Worm (Caenorhabditis elegans) whole organism, L2 larva: Measurements from ENCODE around the gene T21C9.13.

Experiments
- C34F6.9 ChIP-seq: fragments of 150-350 bp; optimal IDR thresholded peaks from 2 replicates; lab custom pipeline; 2014; ENCODE audit warnings: missing biosample characterization, missing genetic modification characterization
- F13H6.1 ChIP-seq: sonication (generic microtip); optimal IDR thresholded peaks from 2 replicates; lab custom pipeline; 2016; ENCODE audit warnings: missing genetic modification characterization, missing compliant biosample characterization
- R02D3.7 ChIP-seq: fragments of 150-350 bp; optimal IDR thresholded peaks from 2 replicates; lab custom pipeline; 2014; ENCODE audit warnings: missing biosample characterization, missing genetic modification characterization
- ZK546.5 ChIP-seq: sonication (generic microtip); optimal IDR thresholded peaks from 2 replicates; lab custom pipeline; 2017; ENCODE audit warnings: missing biosample characterization, missing genetic modification characterization
- ama-1 ChIP-seq: fragments of 150-350 bp; optimal IDR thresholded peaks from 2 replicates; lab custom pipeline; 2018; ENCODE audit warnings: inconsistent platforms
- blmp-1 ChIP-seq: sonication (generic microtip); optimal IDR thresholded peaks from 2 replicates; lab custom pipeline; 2017; ENCODE audit warnings: missing genetic modification characterization, mild to moderate bottlenecking, missing compliant biosample characterization, antibody characterized with exemption, moderate library complexity; ENCODE audit not compliant: insufficient read depth
- ceh-16 ChIP-seq: fragments of 150-350 bp; optimal IDR thresholded peaks from 2 replicates; lab custom pipeline; 2014; ENCODE audit warnings: missing biosample characterization, missing genetic modification characterization
- ceh-82 ChIP-seq: fragments of 150-350 bp; optimal IDR thresholded peaks from 2 replicates; lab custom pipeline; 2014; ENCODE audit warnings: missing biosample characterization, missing genetic modification characterization
- crh-2 ChIP-seq: sonication (generic microtip); optimal IDR thresholded peaks from 2 replicates; lab custom pipeline; 2017; ENCODE audit warnings: missing biosample characterization, missing genetic modification characterization
- egl-27 ChIP-seq: sonication (generic microtip); optimal IDR thresholded peaks from 3 replicates; lab custom pipeline; 2017; ENCODE audit warnings: missing biosample characterization, missing genetic modification reagents, missing genetic modification characterization
- elt-3 ChIP-seq: sonication (generic microtip); optimal IDR thresholded peaks from 2 replicates; lab custom pipeline; 2017; ENCODE audit warnings: missing biosample characterization, missing genetic modification characterization
- fos-1 ChIP-seq: fragments of 150-350 bp; optimal IDR thresholded peaks from 2 replicates; lab custom pipeline; 2014; ENCODE audit warnings: missing biosample characterization, missing genetic modification characterization
- gmeb-1 ChIP-seq: fragments of 150-350 bp; optimal IDR thresholded peaks from 2 replicates; lab custom pipeline; 2014; ENCODE audit warnings: missing biosample characterization, missing genetic modification characterization
- lin-11 ChIP-seq: fragments of 150-350 bp; sonication (generic microtip); optimal IDR thresholded peaks from 2 replicates; lab custom pipeline; 2014; ENCODE audit warnings: missing biosample characterization, missing genetic modification characterization, inconsistent platforms, mixed read lengths
- lin-13 ChIP-seq: fragments of 150-350 bp; optimal IDR thresholded peaks from 2 replicates; lab custom pipeline; 2014; ENCODE audit warnings: missing biosample characterization, missing genetic modification reagents, missing genetic modification characterization
- lsy-2 ChIP-seq, 2 experiments: fragments of 150-350 bp in 1 of 2; sonication (generic microtip) in 1 of 2; optimal IDR thresholded peaks; 2 replicates each; lab custom pipeline; 2014 to 2017; ENCODE audit warnings: missing biosample characterization in 2 of 2, missing genetic modification characterization in 2 of 2
- mbf-1 ChIP-seq: sonication (generic microtip); optimal IDR thresholded peaks from 2 replicates; lab custom pipeline; 2017; ENCODE audit warnings: missing biosample characterization, missing genetic modification characterization
- nhr-10 ChIP-seq: sonication (generic microtip); optimal IDR thresholded peaks from 2 replicates; lab custom pipeline; 2017; ENCODE audit warnings: missing biosample characterization, missing genetic modification characterization
- nhr-11 ChIP-seq: fragments of 150-350 bp; optimal IDR thresholded peaks from 2 replicates; lab custom pipeline; 2014; ENCODE audit warnings: missing biosample characterization, missing genetic modification characterization
- nhr-12 ChIP-seq: fragments of 150-350 bp; optimal IDR thresholded peaks from 2 replicates; lab custom pipeline; 2014; ENCODE audit warnings: missing biosample characterization, missing genetic modification characterization
- nhr-23 ChIP-seq: fragments of 150-350 bp; optimal IDR thresholded peaks from 2 replicates; lab custom pipeline; 2014; ENCODE audit warnings: missing biosample characterization, missing genetic modification reagents, missing genetic modification characterization
- nhr-237 ChIP-seq: fragments of 150-350 bp; optimal IDR thresholded peaks from 2 replicates; lab custom pipeline; 2014; ENCODE audit warnings: missing biosample characterization, missing genetic modification characterization
- nhr-25 ChIP-seq: fragments of 150-350 bp; sonication (generic microtip); optimal IDR thresholded peaks from 3 replicates; lab custom pipeline; 2014; ENCODE audit warnings: missing biosample characterization, missing genetic modification characterization
- nhr-6 ChIP-seq: fragments of 150-350 bp; optimal IDR thresholded peaks from 2 replicates; lab custom pipeline; 2014; ENCODE audit warnings: missing biosample characterization, missing genetic modification characterization
- nhr-77 ChIP-seq: fragments of 150-350 bp; optimal IDR thresholded peaks from 2 replicates; lab custom pipeline; 2014; ENCODE audit warnings: missing biosample characterization, missing genetic modification characterization
- peb-1 ChIP-seq: fragments of 150-350 bp; optimal IDR thresholded peaks from 2 replicates; lab custom pipeline; 2014; ENCODE audit warnings: missing biosample characterization, missing genetic modification characterization
- skn-1 ChIP-seq: sonication (generic microtip); optimal IDR thresholded peaks from 2 replicates; lab custom pipeline; 2017; ENCODE audit warnings: missing biosample characterization, missing genetic modification characterization
- sma-3 ChIP-seq: sonication (generic microtip); optimal IDR thresholded peaks from 2 replicates; lab custom pipeline; 2016; ENCODE audit warnings: missing genetic modification reagents, missing genetic modification characterization, missing compliant biosample characterization
- snpc-4 ChIP-seq: fragments of 150-350 bp; optimal IDR thresholded peaks from 2 replicates; lab custom pipeline; 2014; ENCODE audit warnings: missing biosample characterization, missing genetic modification characterization
- unc-55 ChIP-seq: fragments of 150-350 bp; sonication (generic microtip); optimal IDR thresholded peaks from 3 replicates; lab custom pipeline; 2014; ENCODE audit warnings: missing biosample characterization, missing genetic modification reagents, missing genetic modification characterization
- unc-62 ChIP-seq: fragments of 150-350 bp; optimal IDR thresholded peaks from 2 replicates; lab custom pipeline; 2014; ENCODE audit warnings: missing biosample characterization, missing genetic modification reagents, missing genetic modification characterization
- zag-1 ChIP-seq: fragments of 150-350 bp; optimal IDR thresholded peaks from 2 replicates; lab custom pipeline; 2014; ENCODE audit warnings: missing biosample characterization, missing genetic modification characterization
- ztf-1 ChIP-seq: fragments of 200-800 bp; sonication (Bioruptor generic); conservative IDR thresholded peaks from 2 replicates; pipeline ENCODE4 v1.3.6; 2022; ENCODE audit warnings: missing genetic modification characterization, missing compliant biosample characterization
- ztf-4 ChIP-seq: fragments of 150-350 bp; optimal IDR thresholded peaks from 2 replicates; lab custom pipeline; 2014; ENCODE audit warnings: missing biosample characterization, missing genetic modification characterization

The T21C9.13 gene

DNA sequence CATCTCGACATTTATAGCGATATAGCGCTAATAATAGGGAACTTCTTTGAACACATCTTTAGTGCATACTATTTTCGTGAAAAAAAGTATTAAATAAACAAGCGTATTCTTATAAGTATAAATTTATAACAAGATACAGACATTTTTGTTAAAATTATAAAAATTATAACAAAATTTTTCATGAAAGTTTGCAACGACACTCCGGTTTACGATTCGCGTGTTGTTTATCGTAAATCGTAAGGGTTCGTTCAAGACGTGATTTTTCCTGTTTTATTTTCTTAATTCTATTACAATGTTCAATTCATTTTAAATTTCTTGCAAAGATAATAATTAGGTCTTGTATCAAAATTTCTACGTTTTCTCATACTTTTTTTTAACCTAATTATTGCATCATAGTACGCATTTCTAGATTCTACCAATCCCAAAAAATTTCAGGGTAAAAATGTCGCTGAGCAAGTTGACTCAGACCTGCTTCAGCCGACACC is 1.6 kb downstream of the T21C9.13 start, which contains the start of gene scpl-4:
TSS of gene scpl-4 (plus strand) at position 435 of the 485 bp plus-strand sequence.
- no peak for TF ChIP-seq ZK546.5
- TF ChIP-seq unc-55 (GFP tag; lab: Kevin White, UChicago): peak; percentile 36
- TF ChIP-seq ztf-1 (GFP tag; lab: Robert Waterston, UW): no peak
- no peak for TF ChIP-seq peb-1 (tag; lab: Kevin White, UChicago)
- TF ChIP-seq zag-1: no peak

ce11 chrV:10602051-10602937 is 5.2 kb downstream of the T21C9.13 start, which contains the start of gene H27A22.1:
Gene H27A22.1, plus strand, starts transcription at chrV:10602555.
- TF ChIP-seq nhr-25 (peak; percentile 9), unc-62 (GFP tag; lab: Kevin White, UChicago) (no peak), nhr-6 (no peak), gmeb-1 (no peak), nhr-77 (no peak), skn-1 (tag; lab: Kevin White, UChicago) (no peak), mbf-1 (tag; lab: Kevin White, UChicago) (no peak), unc-55 (GFP tag; lab: Kevin White, UChicago) (no peak), sma-3 (GFP tag; lab: Kevin White, UChicago) (no peak), blmp-1 (tag; lab: Kevin White, UChicago) (peak; percentile 95), nhr-12 (no peak), ztf-4 (tag; lab: Kevin White, UChicago) (no peak)

- TF ChIP-seq ztf-4 (tag; lab: Kevin White, UChicago) (no peak), lsy-2 (tag; optimal IDR thresholded peaks at IDR 0.05; lab: Kevin White, UChicago) (no peak), crh-2 (tag; lab: Kevin White, UChicago) (no peak), nhr-77 (no peak), ztf-1 (GFP tag; lab: Robert Waterston, UW) (no peak), lin-13 (GFP tag; lab: Kevin White, UChicago) (no peak)
- TF ChIP-seq, all 48 proteins: peak for 0
Measured at ce11 chrV:10615496-10615895, 18.4 kb downstream of the T21C9.13 start, which contains the start of gene H09F14.1. Gene H09F14.1, minus strand, starts transcription at chrV:10615596.

DNA sequence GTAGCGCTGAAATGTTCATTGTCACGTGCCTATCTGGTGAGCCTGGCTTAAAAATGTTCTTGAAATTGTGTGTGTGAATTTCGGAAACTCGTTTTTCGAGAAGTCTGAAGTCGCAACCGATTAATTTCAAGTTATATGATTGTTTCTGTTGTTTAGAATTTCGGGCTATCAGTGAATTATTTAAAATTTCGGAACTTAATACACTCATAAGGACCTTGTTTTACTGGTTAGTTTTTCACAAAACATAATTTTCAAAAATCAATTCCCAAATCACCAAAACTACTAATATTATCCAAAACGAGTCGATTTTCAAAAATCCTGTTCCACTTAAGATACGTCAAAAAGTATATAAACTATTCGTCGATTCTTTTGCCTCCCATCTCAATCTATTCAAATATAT is 33.4 kb downstream of the T21C9.13 start:
- no peak for TF ChIP-seq nhr-12
- no peak for TF ChIP-seq nhr-23 (tag; lab: Kevin White, UChicago)
- TF ChIP-seq blmp-1 (tag; lab: Kevin White, UChicago): no peak
- TF ChIP-seq mbf-1 (tag; lab: Kevin White, UChicago): no peak
- no peak for TF ChIP-seq ceh-16
- TF ChIP-seq sma-3 (GFP tag; lab: Kevin White, UChicago): no peak
- no peak for TF ChIP-seq elt-3
- no peak for TF ChIP-seq fos-1 (tag; lab: Kevin White, UChicago)
- no peak for TF ChIP-seq nhr-11 (tag; lab: Kevin White, UChicago)
- no peak for TF ChIP-seq ztf-1 (GFP tag; lab: Robert Waterston, UW)
- no peak for TF ChIP-seq lin-11 (tag; lab: Kevin White, UChicago)
- no peak for TF ChIP-seq nhr-10 (tag; lab: Kevin White, UChicago)

DNA sequence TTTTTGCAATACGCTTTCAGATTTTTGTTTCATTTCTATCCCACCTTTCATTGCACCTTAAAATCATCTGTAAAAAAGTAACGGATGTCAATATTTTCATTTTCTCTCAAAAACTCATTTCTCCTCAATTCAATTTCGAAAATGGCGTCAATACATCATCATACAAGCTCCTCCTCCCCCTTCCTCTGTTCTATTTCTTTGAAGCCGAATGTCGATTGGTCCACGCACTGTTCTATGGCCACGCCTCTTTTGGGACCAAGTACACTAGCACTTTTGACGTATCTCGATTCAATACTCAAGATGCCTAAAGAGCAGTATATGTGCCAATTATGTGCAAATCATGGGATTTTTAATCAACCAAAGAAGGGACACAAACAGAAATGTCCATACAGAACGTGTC is 35.7 kb downstream of the T21C9.13 start, which contains the start of gene mab-23:
TSS of gene mab-23 (plus strand) at position 301 of the 400 bp plus-strand sequence.
- TF ChIP-seq skn-1 (tag; lab: Kevin White, UChicago): no peak
- no peak for TF ChIP-seq ceh-82 (tag; lab: Kevin White, UChicago)
- no peak for TF ChIP-seq C34F6.9
- TF ChIP-seq ceh-16: no peak
- no peak for TF ChIP-seq R02D3.7
- TF ChIP-seq F13H6.1: no peak
- no peak for TF ChIP-seq nhr-237
- no peak for TF ChIP-seq nhr-6
- no peak for TF ChIP-seq lin-13 (GFP tag; lab: Kevin White, UChicago)
- TF ChIP-seq snpc-4 (tag; lab: Kevin White, UChicago): no peak
- TF ChIP-seq peb-1 (tag; lab: Kevin White, UChicago): no peak
- no peak for TF ChIP-seq egl-27 (tag; lab: Kevin White, UChicago)
- TF ChIP-seq blmp-1 (tag; lab: Kevin White, UChicago): no peak
- TF ChIP-seq nhr-10 (tag; lab: Kevin White, UChicago): no peak
- no peak for TF ChIP-seq ama-1
- TF ChIP-seq, all 48 proteins: peak for 0
